Fruit fly (Drosophila melanogaster) whole organism, embryonic: ENCODE data around the gene TyrRII.

Experiments
- Bteb2 ChIP-seq: fragments of 200-800 bp; sonication (Bioruptor generic); optimal IDR thresholded peaks from 2 replicates; lab custom pipeline; 2016; ENCODE audit warnings: missing biosample characterization, missing genetic modification characterization
- CG10147 ChIP-seq: fragments of 200-800 bp; sonication (Bioruptor generic); optimal IDR thresholded peaks from 2 replicates; lab custom pipeline; 2019; ENCODE audit warnings: missing biosample characterization, mild to moderate bottlenecking, missing genetic modification characterization, moderate library complexity
- CG10565 ChIP-seq: fragments of 200-800 bp; sonication (Bioruptor generic); optimal IDR thresholded peaks from 3 replicates; lab custom pipeline; 2016; ENCODE audit warnings: missing biosample characterization, mild to moderate bottlenecking, missing genetic modification characterization
- CG11560 ChIP-seq: fragments of 200-800 bp; sonication (Bioruptor generic); IDR thresholded peaks from 3 replicates; pipeline ENCODE4 v1.3.6; 2022; ENCODE audit warnings: missing biosample characterization, missing genetic modification characterization
- CG12299 ChIP-seq: fragments of 200-800 bp; sonication (Bioruptor generic); optimal IDR thresholded peaks from 2 replicates; lab custom pipeline; 2018; ENCODE audit warnings: missing biosample characterization, mild to moderate bottlenecking, missing genetic modification characterization
- CG14965 ChIP-seq: fragments of 200-800 bp; sonication (Bioruptor generic); optimal IDR thresholded peaks from 2 replicates; lab custom pipeline; 2016; ENCODE audit warnings: missing biosample characterization, missing genetic modification characterization, borderline replicate concordance
- CG15073 ChIP-seq: fragments of 200-800 bp; sonication (Bioruptor generic); optimal IDR thresholded peaks from 2 replicates; lab custom pipeline; 2016; ENCODE audit warnings: missing biosample characterization, missing genetic modification characterization
- CG15601 ChIP-seq: fragments of 200-800 bp; sonication (Bioruptor generic); optimal IDR thresholded peaks from 3 replicates; lab custom pipeline; 2019; ENCODE audit warnings: missing biosample characterization, mild to moderate bottlenecking, missing genetic modification characterization, moderate library complexity
- CG1603 ChIP-seq: fragments of 200-800 bp; sonication (Bioruptor generic); optimal IDR thresholded peaks from 2 replicates; lab custom pipeline; 2019; ENCODE audit warnings: missing biosample characterization, mild to moderate bottlenecking, missing genetic modification characterization, moderate library complexity
- CG1832 ChIP-seq: fragments of 200-800 bp; sonication (Bioruptor generic); optimal IDR thresholded peaks from 2 replicates; lab custom pipeline; 2017; ENCODE audit warnings: missing biosample characterization, mild to moderate bottlenecking, missing genetic modification characterization, inconsistent platforms
- CG18476 ChIP-seq: fragments of 200-800 bp; sonication (Bioruptor generic); optimal IDR thresholded peaks from 2 replicates; lab custom pipeline; 2016; ENCODE audit warnings: missing biosample characterization, mild to moderate bottlenecking, missing genetic modification characterization
- CG31365 ChIP-seq: fragments of 200-800 bp; sonication (Bioruptor generic); optimal IDR thresholded peaks from 2 replicates; lab custom pipeline; 2018; ENCODE audit warnings: missing biosample characterization, mild to moderate bottlenecking, missing genetic modification characterization
- CG32767 ChIP-seq: fragments of 200-800 bp; sonication (Bioruptor generic); IDR thresholded peaks from 2 replicates; pipeline ENCODE4 v1.3.6; 2022; ENCODE audit warnings: missing biosample characterization, missing genetic modification characterization
- CG6175 ChIP-seq: fragments of 200-800 bp; sonication (Bioruptor generic); IDR thresholded peaks from 3 replicates; pipeline ENCODE4 v1.3.6; 2022; ENCODE audit warnings: missing biosample characterization, missing genetic modification characterization
- CG6654 ChIP-seq: fragments of 200-800 bp; sonication (Bioruptor generic); optimal IDR thresholded peaks from 2 replicates; lab custom pipeline; 2017; ENCODE audit warnings: missing biosample characterization, mild to moderate bottlenecking, missing genetic modification characterization
- CG6813 ChIP-seq: fragments of 200-800 bp; sonication (Bioruptor generic); optimal IDR thresholded peaks from 2 replicates; lab custom pipeline; 2017; ENCODE audit warnings: missing biosample characterization, missing genetic modification characterization, mild to moderate bottlenecking, moderate library complexity, missing genetic modification reagents
- CG8478 ChIP-seq: fragments of >200 bp; optimal IDR thresholded peaks from 2 replicates; lab custom pipeline; 2018
- CG8944 ChIP-seq: fragments of 200-800 bp; sonication (Bioruptor generic); optimal IDR thresholded peaks from 3 replicates; lab custom pipeline; 2016; ENCODE audit warnings: missing biosample characterization, missing genetic modification characterization
- CG9727 ChIP-seq: fragments of 200-800 bp; sonication (Bioruptor generic); optimal IDR thresholded peaks from 3 replicates; lab custom pipeline; 2017; ENCODE audit warnings: missing biosample characterization, mild to moderate bottlenecking, missing genetic modification characterization
- CG9876 ChIP-seq: fragments of 200-800 bp; sonication (Bioruptor generic); optimal IDR thresholded peaks from 2 replicates; lab custom pipeline; 2016; ENCODE audit warnings: missing biosample characterization, missing genetic modification characterization
- CTCF ChIP-seq: fragments of 200-800 bp; sonication (Bioruptor generic); optimal IDR thresholded peaks from 2 replicates; lab custom pipeline; 2017; ENCODE audit warnings: missing biosample characterization, mild to moderate bottlenecking, missing genetic modification characterization, moderate library complexity
- D19B ChIP-seq: fragments of 200-800 bp; sonication (Bioruptor generic); optimal IDR thresholded peaks from 2 replicates; lab custom pipeline; 2017; ENCODE audit warnings: missing biosample characterization, mild to moderate bottlenecking, missing genetic modification characterization
- HHEX ChIP-seq: fragments of 200-800 bp; sonication (Bioruptor generic); optimal IDR thresholded peaks from 3 replicates; lab custom pipeline; 2017; ENCODE audit warnings: missing biosample characterization, mild to moderate bottlenecking, missing genetic modification characterization, missing genetic modification reagents
- Hr78 ChIP-seq, 2 experiments: fragments of 200-800 bp in 1 of 2; fragments of >200 bp in 1 of 2; sonication (Bioruptor generic) in 1 of 2; optimal IDR thresholded peaks; 2 replicates each; lab custom pipeline; 2017 to 2019; ENCODE audit warnings: missing biosample characterization in 2 of 2, missing genetic modification characterization in 2 of 2, mild to moderate bottlenecking in 1 of 2, moderate library complexity in 1 of 2
- Opbp ChIP-seq: fragments of 200-800 bp; sonication (Bioruptor generic); IDR thresholded peaks from 3 replicates; pipeline ENCODE4 v1.3.6; 2022; ENCODE audit warnings: missing biosample characterization, missing genetic modification characterization; ENCODE audit not compliant: partially characterized antibody
- Ptx1 ChIP-seq: fragments of 200-800 bp; sonication (Bioruptor generic); IDR thresholded peaks from 2 replicates; pipeline ENCODE4 v1.3.6; 2022; ENCODE audit warnings: missing biosample characterization, missing genetic modification characterization
- Ravus ChIP-seq: fragments of 200-800 bp; sonication (Bioruptor generic); IDR thresholded peaks from 2 replicates; pipeline ENCODE4 v1.3.6; 2022; ENCODE audit warnings: missing biosample characterization, missing genetic modification characterization
- Sox100B ChIP-seq: fragments of 200-800 bp; sonication (Bioruptor generic); optimal IDR thresholded peaks from 3 replicates; lab custom pipeline; 2018; ENCODE audit warnings: missing biosample characterization, mild to moderate bottlenecking, missing genetic modification characterization
- Stat92E ChIP-seq, 3 experiments: fragments of >200 bp in 2 of 3; fragments of 200-800 bp in 1 of 3; sonication (Bioruptor generic) in 1 of 3; optimal IDR thresholded peaks; 2 replicates each; lab custom pipeline; 2017 to 2019; ENCODE audit warnings: missing biosample characterization in 3 of 3, missing genetic modification characterization in 3 of 3, mild to moderate bottlenecking in 1 of 3, moderate library complexity in 1 of 3
- az2 ChIP-seq: fragments of 200-800 bp; sonication (Bioruptor generic); optimal IDR thresholded peaks from 3 replicates; lab custom pipeline; 2016; ENCODE audit warnings: missing biosample characterization, missing genetic modification characterization
- btn ChIP-seq: fragments of 200-800 bp; sonication (Bioruptor generic); optimal IDR thresholded peaks from 2 replicates; lab custom pipeline; 2016; ENCODE audit warnings: missing biosample characterization, missing genetic modification characterization
- crol ChIP-seq: fragments of 200-800 bp; sonication (Bioruptor generic); IDR thresholded peaks from 2 replicates; pipeline ENCODE4 v1.3.6; 2022; ENCODE audit warnings: missing biosample characterization, missing genetic modification characterization
- da ChIP-seq: fragments of 200-800 bp; sonication (Bioruptor generic); optimal IDR thresholded peaks from 2 replicates; lab custom pipeline; 2016; ENCODE audit warnings: missing biosample characterization, missing genetic modification characterization
- dpn ChIP-seq, 2 experiments: fragments of 200-800 bp; sonication (Bioruptor generic); optimal IDR thresholded peaks; 3 replicates each; lab custom pipeline; 2016; ENCODE audit warnings: missing biosample characterization in 2 of 2, missing genetic modification characterization in 2 of 2
- en ChIP-seq: fragments of 200-800 bp; sonication (Bioruptor generic); optimal IDR thresholded peaks from 2 replicates; lab custom pipeline; 2016; ENCODE audit warnings: missing biosample characterization, missing genetic modification characterization
- exex ChIP-seq: fragments of 200-800 bp; sonication (Bioruptor generic); optimal IDR thresholded peaks from 4 replicates; lab custom pipeline; 2018; ENCODE audit warnings: missing biosample characterization, mild to moderate bottlenecking, missing genetic modification characterization, moderate library complexity
- maf-S ChIP-seq: fragments of 200-800 bp; sonication (Bioruptor generic); optimal IDR thresholded peaks from 2 replicates; lab custom pipeline; 2016; ENCODE audit warnings: missing biosample characterization, missing genetic modification characterization
- nerfin-1 ChIP-seq: fragments of 200-800 bp; sonication (Bioruptor generic); optimal IDR thresholded peaks from 3 replicates; lab custom pipeline; 2019; ENCODE audit warnings: missing biosample characterization, mild to moderate bottlenecking, missing genetic modification characterization, moderate library complexity
- nom ChIP-seq: fragments of 200-800 bp; sonication (Bioruptor generic); optimal IDR thresholded peaks from 2 replicates; lab custom pipeline; 2017; ENCODE audit warnings: missing biosample characterization, missing genetic modification characterization, mild to moderate bottlenecking, moderate library complexity, missing genetic modification reagents
- otp ChIP-seq: fragments of 200-800 bp; sonication (Bioruptor generic); IDR thresholded peaks from 3 replicates; pipeline ENCODE4, ENCODE4 v1.3.6; 2022; ENCODE audit warnings: missing biosample characterization, missing genetic modification characterization
- pho ChIP-seq: fragments of 200-800 bp; sonication (Bioruptor generic); optimal IDR thresholded peaks from 2 replicates; lab custom pipeline; 2016; ENCODE audit warnings: missing biosample characterization, missing genetic modification characterization
- phol ChIP-seq: fragments of 200-800 bp; sonication (Bioruptor generic); optimal IDR thresholded peaks from 3 replicates; lab custom pipeline; 2018; ENCODE audit warnings: missing biosample characterization, mild to moderate bottlenecking, missing genetic modification characterization, moderate library complexity
- pum ChIP-seq: fragments of 200-800 bp; sonication (Bioruptor generic); optimal IDR thresholded peaks from 2 replicates; lab custom pipeline; 2016; ENCODE audit warnings: missing biosample characterization, missing genetic modification characterization
- pzg ChIP-seq: fragments of 200-800 bp; sonication (Bioruptor generic); optimal IDR thresholded peaks from 3 replicates; lab custom pipeline; 2018; ENCODE audit warnings: missing biosample characterization, mild to moderate bottlenecking, missing genetic modification characterization, moderate library complexity
- scrt ChIP-seq: fragments of 200-800 bp; sonication (Bioruptor generic); optimal IDR thresholded peaks from 2 replicates; lab custom pipeline; 2018; ENCODE audit warnings: missing biosample characterization, mild to moderate bottlenecking, missing genetic modification characterization, moderate library complexity
- sens ChIP-seq: fragments of 200-800 bp; sonication (Bioruptor generic); peaks from one replicate; lab custom pipeline; 2016; ENCODE audit warnings: missing biosample characterization, missing genetic modification characterization
- slp2 ChIP-seq: fragments of 200-800 bp; sonication (Bioruptor generic); optimal IDR thresholded peaks from 2 replicates; lab custom pipeline; 2016; ENCODE audit warnings: missing biosample characterization, missing genetic modification characterization
- tup ChIP-seq: fragments of 200-800 bp; sonication (Bioruptor generic); optimal IDR thresholded peaks from 2 replicates; lab custom pipeline; 2016; ENCODE audit warnings: missing biosample characterization, mild to moderate bottlenecking, missing genetic modification characterization, moderate library complexity
- wdn ChIP-seq: fragments of 200-800 bp; sonication (Bioruptor generic); IDR thresholded peaks from 2 replicates; pipeline ENCODE4 v1.3.6; 2022; ENCODE audit warnings: missing biosample characterization, missing genetic modification characterization
- wor ChIP-seq: fragments of 200-800 bp; sonication (Bioruptor generic); IDR thresholded peaks from 2 replicates; pipeline ENCODE4 v1.3.6; 2022; ENCODE audit warnings: missing biosample characterization, missing genetic modification characterization

The TyrRII gene

DNA sequence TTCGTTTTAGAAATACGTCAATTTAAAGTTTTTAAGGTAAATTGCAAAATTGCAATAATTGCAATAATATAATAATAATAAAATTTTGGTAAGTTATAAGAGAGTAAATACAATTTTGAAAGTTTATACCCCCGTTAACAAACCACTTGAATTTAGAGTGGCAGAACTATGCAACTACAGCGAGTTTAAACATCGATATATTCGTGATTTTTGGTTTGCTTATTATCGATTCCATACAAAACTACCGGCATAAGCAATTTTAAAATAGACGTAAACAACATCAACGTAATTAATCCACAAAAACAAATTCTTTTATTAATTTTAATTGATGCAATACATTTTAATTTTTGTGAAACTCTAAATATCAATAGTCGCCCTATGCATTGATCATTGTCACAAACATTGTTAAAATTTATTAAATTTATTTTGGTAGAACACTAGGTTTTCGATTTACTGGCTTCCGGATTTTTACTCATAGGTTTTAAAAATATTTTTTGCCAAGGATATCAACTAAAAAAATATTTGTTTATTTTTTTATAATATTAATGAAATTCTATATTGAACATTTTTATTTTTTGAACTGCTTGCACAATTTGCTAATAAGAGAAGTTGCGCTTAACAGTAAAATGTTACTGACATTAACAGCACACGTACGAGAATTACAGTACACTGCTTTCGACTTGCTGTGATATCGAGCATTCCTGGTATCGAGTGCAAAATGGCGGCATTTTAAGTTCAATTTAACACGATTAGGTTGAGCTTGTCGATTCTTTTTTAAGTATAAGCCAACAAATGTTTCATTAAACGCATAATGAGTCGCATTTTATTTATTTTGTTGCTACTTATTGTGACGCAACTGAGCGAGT lies 17.4 kb upstream of the TyrRII start, which contains the start of gene Pxt (continued):
- no peak for TF ChIP-seq CG15073
- TF ChIP-seq Stat92E (GFP tag; optimal IDR thresholded peaks at IDR 0.05; lab: Kevin White, UChicago), result no peak
- no peak for TF ChIP-seq tup
- TF ChIP-seq CG15601, result peak; percentile 27
- no peak for TF ChIP-seq wdn (GFP tag; lab: Robert Waterston, UW)
- TF ChIP-seq da (GFP tag; lab: Kevin White, UChicago), result no peak
- TF ChIP-seq HHEX (GFP tag; lab: Kevin White, UChicago), result no peak
- TF ChIP-seq CG32767 (GFP tag; lab: Robert Waterston, UW), result no peak
- TF ChIP-seq Opbp (GFP tag; lab: Robert Waterston, UW), result peak; percentile 21; the same call in 1 of the 3 replicates
- no peak for TF ChIP-seq CG12299 (tag; lab: Kevin White, UChicago)
- TF ChIP-seq CG1832 (GFP tag; lab: Kevin White, UChicago), result no peak
- no peak for TF ChIP-seq btn (GFP tag; lab: Kevin White, UChicago)
- TF ChIP-seq CG11560 (tag; lab: Robert Waterston, UW), result peak; percentile 96
- TF ChIP-seq Ravus (GFP tag; lab: Robert Waterston, UW), result no peak
- TF ChIP-seq wor (GFP tag; lab: Robert Waterston, UW), result no peak
- no peak for TF ChIP-seq CG14965 (GFP tag; lab: Kevin White, UChicago)
- no peak for TF ChIP-seq CG9727 (GFP tag; lab: Kevin White, UChicago)
- no peak for TF ChIP-seq slp2 (GFP tag; lab: Kevin White, UChicago)
- no peak for TF ChIP-seq az2 (GFP tag; lab: Kevin White, UChicago)
- TF ChIP-seq CG9876 (GFP tag; lab: Kevin White, UChicago), result no peak
- TF ChIP-seq pho (GFP tag; lab: Kevin White, UChicago), result no peak
- TF ChIP-seq CG10565 (GFP tag; lab: Kevin White, UChicago), result no peak
- no peak for TF ChIP-seq Bteb2
- no peak for TF ChIP-seq maf-S (GFP tag; lab: Kevin White, UChicago)
- TF ChIP-seq D19B, result no peak
- peak; percentile 69 for TF ChIP-seq sens
- TF ChIP-seq pzg, result peak; percentile 60
- TF ChIP-seq Hr78 (GFP tag; optimal IDR thresholded peaks at IDR 0.05; lab: Kevin White, UChicago), result no peak
- TF ChIP-seq phol (tag; lab: Kevin White, UChicago), result peak; percentile 88
- no peak for TF ChIP-seq crol (GFP tag; lab: Robert Waterston, UW)
- TF ChIP-seq CG6813 (GFP tag; lab: Kevin White, UChicago), result no peak
- TF ChIP-seq nerfin-1 (tag; lab: Kevin White, UChicago), result no peak
- no peak for TF ChIP-seq CG6654
- peak; percentile 8 for TF ChIP-seq Sox100B (GFP tag; lab: Kevin White, UChicago)
- no peak for TF ChIP-seq CG18476
- TF ChIP-seq CG10147 (GFP tag; lab: Kevin White, UChicago), result no peak
- no peak for TF ChIP-seq Ptx1 (GFP tag; lab: Robert Waterston, UW)
- TF ChIP-seq dpn (GFP tag; optimal IDR thresholded peaks at IDR 0.05; lab: Kevin White, UChicago), result no peak
- TF ChIP-seq pum (GFP tag; lab: Kevin White, UChicago), result no peak
- peak; percentile 53 for TF ChIP-seq CTCF
- no peak for TF ChIP-seq CG6175
- no peak for TF ChIP-seq exex
- no peak for TF ChIP-seq en
- no peak for TF ChIP-seq CG8478 (lab: Kevin White, UChicago)
- TF ChIP-seq otp (GFP tag; lab: Robert Waterston, UW), result no peak
- no peak for TF ChIP-seq nom
- TF ChIP-seq CG8944, result no peak
- peak; percentile 15 for TF ChIP-seq CG1603 (tag; lab: Kevin White, UChicago)
- TF ChIP-seq scrt, result no peak
- TF ChIP-seq CG31365, result peak; percentile 97
